Worm (Caenorhabditis elegans) whole organism, L1 larva: ENCODE results near the gene fbxa-31.
A peak's percentile ranks its signal among the peaks of the same experiment; 100 is the strongest.

Source experiments
- ama-1 ChIP-seq: fragments of 150-350 bp; optimal IDR thresholded peaks from 2 replicates; lab custom pipeline; 2014
- efl-3 ChIP-seq: fragments of 200-800 bp; sonication (Bioruptor generic); optimal IDR thresholded peaks from 2 replicates; lab custom pipeline; 2018; ENCODE audit warnings: mild to moderate bottlenecking, missing genetic modification characterization, missing compliant biosample characterization
- elt-3 ChIP-seq, 6 experiments: fragments of 150-350 bp in 1 of 6; sonication (generic microtip); optimal IDR thresholded peaks; 2 replicates each; lab custom pipeline; 2017 to 2018; ENCODE audit warnings: missing biosample characterization in 6 of 6, missing genetic modification characterization in 6 of 6, inconsistent platforms in 1 of 6
- fkh-10 ChIP-seq: sonication (generic microtip); optimal IDR thresholded peaks from 2 replicates; lab custom pipeline; 2017; ENCODE audit warnings: missing biosample characterization, missing genetic modification reagents, missing genetic modification characterization
- lin-13 ChIP-seq: fragments of 150-350 bp; optimal IDR thresholded peaks from 2 replicates; lab custom pipeline; 2014; ENCODE audit warnings: missing biosample characterization, missing genetic modification reagents, missing genetic modification characterization
- nhr-12 ChIP-seq: sonication (generic microtip); optimal IDR thresholded peaks from 2 replicates; lab custom pipeline; 2017; ENCODE audit warnings: missing biosample characterization, missing genetic modification characterization
- nhr-237 ChIP-seq: fragments of 150-350 bp; optimal IDR thresholded peaks from 2 replicates; lab custom pipeline; 2014; ENCODE audit warnings: missing biosample characterization, missing genetic modification characterization
- nhr-28 ChIP-seq: fragments of 150-350 bp; optimal IDR thresholded peaks from 2 replicates; lab custom pipeline; 2014; ENCODE audit warnings: missing biosample characterization, missing genetic modification characterization
- pag-3 ChIP-seq: sonication (generic microtip); optimal IDR thresholded peaks from 2 replicates; lab custom pipeline; 2017; ENCODE audit warnings: missing genetic modification characterization, mild to moderate bottlenecking, missing compliant biosample characterization, antibody characterized with exemption, borderline replicate concordance; ENCODE audit not compliant: insufficient read depth
- skn-1 ChIP-seq: fragments of 150-350 bp; optimal IDR thresholded peaks from 2 replicates; lab custom pipeline; 2014; ENCODE audit warnings: missing biosample characterization, missing genetic modification characterization
- ztf-11 ChIP-seq, 2 experiments: sonication (generic microtip); optimal IDR thresholded peaks; 2 replicates each; lab custom pipeline; 2016 to 2017; ENCODE audit warnings: missing genetic modification characterization in 2 of 2, missing biosample characterization in 1 of 2, missing compliant biosample characterization in 1 of 2
- ztf-4 ChIP-seq: fragments of 150-350 bp; optimal IDR thresholded peaks from 2 replicates; lab custom pipeline; 2014; ENCODE audit warnings: missing biosample characterization, missing genetic modification characterization

ce11 chrIII:1288473-1289056 is 17.3 kb upstream of the fbxa-31 start, which contains the start of gene fbxa-50:
- TF ChIP-seq ama-1 (lab: Kevin White, UChicago), result no peak
- TF ChIP-seq fkh-10, result no peak
- TF ChIP-seq ztf-4 (tag; lab: Kevin White, UChicago), result no peak
- no peak for TF ChIP-seq nhr-12 (tag; lab: Kevin White, UChicago)
- TF ChIP-seq nhr-28 (tag; lab: Kevin White, UChicago), result no peak
- no peak for TF ChIP-seq elt-3 (tag; optimal IDR thresholded peaks at IDR 0.05; lab: Kevin White, UChicago)
- TF ChIP-seq pag-3 (tag; lab: Kevin White, UChicago), result no peak
- no peak for TF ChIP-seq ztf-11 (tag; optimal IDR thresholded peaks at IDR 0.05; lab: Kevin White, UChicago)
- TF ChIP-seq nhr-237 (tag; lab: Kevin White, UChicago), result no peak
- no peak for TF ChIP-seq efl-3 (GFP tag; lab: Kevin White, UChicago)
- peak; percentile 21 for TF ChIP-seq skn-1 (tag; lab: Kevin White, UChicago)
- no peak for TF ChIP-seq lin-13 (GFP tag; lab: Kevin White, UChicago)
